Fruit fly (Drosophila melanogaster) whole organism, embryonic: Measurements from ENCODE around the gene PGRP-LE.

ENCODE experiments used
- CG11093 ChIP-seq: fragments of 200-800 bp; sonication (Bioruptor generic); IDR thresholded peaks from 3 replicates; pipeline ENCODE4 v1.3.6; 2022; ENCODE audit warnings: missing biosample characterization, missing genetic modification characterization
- CG17912 ChIP-seq: fragments of 200-800 bp; sonication (Bioruptor generic); optimal IDR thresholded peaks from 2 replicates; lab custom pipeline; 2018; ENCODE audit warnings: missing biosample characterization, mild to moderate bottlenecking, missing genetic modification characterization
- CG31224 ChIP-seq: fragments of 200-800 bp; sonication (Bioruptor generic); IDR thresholded peaks from 2 replicates; pipeline ENCODE4 v1.3.6; 2022; ENCODE audit warnings: missing biosample characterization, missing genetic modification characterization
- CG34224 ChIP-seq: fragments of 200-800 bp; sonication (Bioruptor generic); IDR thresholded peaks from 3 replicates; pipeline ENCODE4 v1.3.6; 2022; ENCODE audit warnings: missing biosample characterization, missing genetic modification characterization; ENCODE audit not compliant: partially characterized antibody
- Dek ChIP-seq: fragments of 200-800 bp; sonication (Bioruptor generic); optimal IDR thresholded peaks from 3 replicates; lab custom pipeline; 2019; ENCODE audit warnings: missing biosample characterization, mild to moderate bottlenecking, missing genetic modification characterization, moderate library complexity
- Hmr ChIP-seq: fragments of 200-800 bp; sonication (Bioruptor generic); optimal IDR thresholded peaks from 3 replicates; lab custom pipeline; 2017; ENCODE audit warnings: mild to moderate bottlenecking, missing biosample characterization, missing genetic modification reagents, missing genetic modification characterization
- Side ChIP-seq: fragments of 200-800 bp; sonication (Bioruptor generic); optimal IDR thresholded peaks from 2 replicates; lab custom pipeline; 2016; ENCODE audit warnings: missing biosample characterization, missing genetic modification characterization
- Sox100B ChIP-seq: fragments of 200-800 bp; sonication (Bioruptor generic); optimal IDR thresholded peaks from 3 replicates; lab custom pipeline; 2018; ENCODE audit warnings: missing biosample characterization, mild to moderate bottlenecking, missing genetic modification characterization
- Sox102F ChIP-seq: fragments of 200-800 bp; sonication (Bioruptor generic); optimal IDR thresholded peaks from 2 replicates; lab custom pipeline; 2018; ENCODE audit warnings: missing biosample characterization, mild to moderate bottlenecking, missing genetic modification characterization, moderate library complexity
- gcm2 ChIP-seq: fragments of 200-800 bp; sonication (Bioruptor generic); optimal IDR thresholded peaks from 2 replicates; lab custom pipeline; 2016; ENCODE audit warnings: missing biosample characterization, missing genetic modification characterization
- luna ChIP-seq: fragments of 200-800 bp; sonication (Bioruptor generic); optimal IDR thresholded peaks from 2 replicates; lab custom pipeline; 2016; ENCODE audit warnings: missing biosample characterization, missing genetic modification characterization
- onecut ChIP-seq: fragments of 200-800 bp; sonication (Bioruptor generic); IDR thresholded peaks from 2 replicates; pipeline ENCODE4 v1.3.6; 2022; ENCODE audit warnings: missing biosample characterization, missing genetic modification characterization
- sqz ChIP-seq: fragments of 200-800 bp; sonication (Bioruptor generic); optimal IDR thresholded peaks from 3 replicates; lab custom pipeline; 2018; ENCODE audit warnings: missing biosample characterization, mild to moderate bottlenecking, missing genetic modification characterization

dm6 chrX:15816127-15816526 is 12.4 kb upstream of the PGRP-LE start:
- no peak for TF ChIP-seq Side
- no peak for TF ChIP-seq Sox102F (GFP tag; lab: Kevin White, UChicago)
- no peak for TF ChIP-seq Dek (tag; lab: Kevin White, UChicago)
- TF ChIP-seq Sox100B (GFP tag; lab: Kevin White, UChicago): no peak
- TF ChIP-seq onecut: no peak
- TF ChIP-seq CG17912 (GFP tag; lab: Kevin White, UChicago): no peak
- TF ChIP-seq CG34224 (GFP tag; lab: Robert Waterston, UW): no peak
- TF ChIP-seq CG31224: no peak
- TF ChIP-seq Hmr (GFP tag; lab: Kevin White, UChicago): no peak
- no peak for TF ChIP-seq CG11093 (GFP tag; lab: Robert Waterston, UW)
- no peak for TF ChIP-seq luna (GFP tag; lab: Kevin White, UChicago)
- TF ChIP-seq sqz (GFP tag; lab: Kevin White, UChicago): no peak
- TF ChIP-seq gcm2 (GFP tag; lab: Kevin White, UChicago): no peak
